Fruit fly (Drosophila melanogaster) whole organism, embryonic: Measurements from ENCODE around the gene Snx27.
A peak's percentile ranks its signal among the peaks of the same experiment; 100 is the strongest.

Experiments
- Antp ChIP-seq: fragments of 200-800 bp; sonication (Bioruptor generic); optimal IDR thresholded peaks from 3 replicates; lab custom pipeline; 2016; ENCODE audit warnings: missing biosample characterization, missing genetic modification characterization
- Atf6 ChIP-seq: fragments of 200-800 bp; sonication (Bioruptor generic); IDR thresholded peaks from 2 replicates; pipeline ENCODE4 v1.3.6; 2022; ENCODE audit warnings: missing biosample characterization, missing genetic modification characterization
- Blimp-1 ChIP-seq: fragments of 200-800 bp; sonication (Bioruptor generic); optimal IDR thresholded peaks from 3 replicates; lab custom pipeline; 2018; ENCODE audit warnings: missing biosample characterization, missing genetic modification characterization, mild to moderate bottlenecking, moderate library complexity, missing genetic modification reagents
- CG10147 ChIP-seq: fragments of 200-800 bp; sonication (Bioruptor generic); optimal IDR thresholded peaks from 2 replicates; lab custom pipeline; 2019; ENCODE audit warnings: missing biosample characterization, mild to moderate bottlenecking, missing genetic modification characterization, moderate library complexity
- CG1024 ChIP-seq: fragments of 200-800 bp; sonication (Bioruptor generic); IDR thresholded peaks from 2 replicates; pipeline ENCODE4 v1.3.6; 2022; ENCODE audit warnings: missing biosample characterization, missing genetic modification characterization
- CG11456 ChIP-seq: fragments of 200-800 bp; sonication (Bioruptor generic); IDR thresholded peaks from 3 replicates; pipeline ENCODE4 v1.3.6; 2022; ENCODE audit warnings: missing biosample characterization, missing genetic modification characterization
- CG11560 ChIP-seq: fragments of 200-800 bp; sonication (Bioruptor generic); IDR thresholded peaks from 3 replicates; pipeline ENCODE4 v1.3.6; 2022; ENCODE audit warnings: missing biosample characterization, missing genetic modification characterization
- CG15011 ChIP-seq: fragments of 200-800 bp; sonication (Bioruptor generic); optimal IDR thresholded peaks from 3 replicates; lab custom pipeline; 2018; ENCODE audit warnings: missing biosample characterization, mild to moderate bottlenecking, missing genetic modification characterization
- CG15073 ChIP-seq: fragments of 200-800 bp; sonication (Bioruptor generic); optimal IDR thresholded peaks from 2 replicates; lab custom pipeline; 2016; ENCODE audit warnings: missing biosample characterization, missing genetic modification characterization
- CG15514 ChIP-seq: fragments of 200-800 bp; sonication (Bioruptor generic); optimal IDR thresholded peaks from 3 replicates; lab custom pipeline; 2017; ENCODE audit warnings: missing biosample characterization, missing genetic modification characterization, mild to moderate bottlenecking, moderate library complexity, missing genetic modification reagents
- CG1792 ChIP-seq: fragments of 200-800 bp; sonication (Bioruptor generic); optimal IDR thresholded peaks from 2 replicates; lab custom pipeline; 2016; ENCODE audit warnings: missing biosample characterization, missing genetic modification characterization
- CG2875 ChIP-seq: fragments of 200-800 bp; sonication (Bioruptor generic); optimal IDR thresholded peaks from 2 replicates; lab custom pipeline; 2017; ENCODE audit warnings: missing biosample characterization, mild to moderate bottlenecking, missing genetic modification characterization, missing genetic modification reagents
- CG31365 ChIP-seq: fragments of 200-800 bp; sonication (Bioruptor generic); optimal IDR thresholded peaks from 2 replicates; lab custom pipeline; 2018; ENCODE audit warnings: missing biosample characterization, mild to moderate bottlenecking, missing genetic modification characterization
- CG34224 ChIP-seq: fragments of 200-800 bp; sonication (Bioruptor generic); IDR thresholded peaks from 3 replicates; pipeline ENCODE4 v1.3.6; 2022; ENCODE audit warnings: missing biosample characterization, missing genetic modification characterization; ENCODE audit not compliant: partially characterized antibody
- CG6791 ChIP-seq: fragments of 200-800 bp; sonication (Bioruptor generic); IDR thresholded peaks from 3 replicates; pipeline ENCODE4 v1.3.6; 2022; ENCODE audit warnings: missing biosample characterization, missing genetic modification characterization; ENCODE audit not compliant: partially characterized antibody
- CG7372 ChIP-seq: fragments of 200-800 bp; sonication (Bioruptor generic); IDR thresholded peaks from 2 replicates; pipeline ENCODE4 v1.3.6; 2022; ENCODE audit warnings: missing biosample characterization, missing genetic modification characterization
- CG7556 ChIP-seq: fragments of 200-800 bp; sonication (Bioruptor generic); optimal IDR thresholded peaks from 2 replicates; lab custom pipeline; 2017; ENCODE audit warnings: missing biosample characterization, mild to moderate bottlenecking, missing genetic modification characterization
- CG8944 ChIP-seq: fragments of 200-800 bp; sonication (Bioruptor generic); optimal IDR thresholded peaks from 3 replicates; lab custom pipeline; 2016; ENCODE audit warnings: missing biosample characterization, missing genetic modification characterization
- CG9437 ChIP-seq: fragments of 200-800 bp; sonication (Bioruptor generic); optimal IDR thresholded peaks from 2 replicates; lab custom pipeline; 2018; ENCODE audit warnings: missing biosample characterization, mild to moderate bottlenecking, missing genetic modification characterization
- CG9727 ChIP-seq: fragments of 200-800 bp; sonication (Bioruptor generic); optimal IDR thresholded peaks from 3 replicates; lab custom pipeline; 2017; ENCODE audit warnings: missing biosample characterization, mild to moderate bottlenecking, missing genetic modification characterization
- D19B ChIP-seq: fragments of 200-800 bp; sonication (Bioruptor generic); optimal IDR thresholded peaks from 2 replicates; lab custom pipeline; 2017; ENCODE audit warnings: missing biosample characterization, mild to moderate bottlenecking, missing genetic modification characterization
- Dek ChIP-seq: fragments of 200-800 bp; sonication (Bioruptor generic); optimal IDR thresholded peaks from 3 replicates; lab custom pipeline; 2019; ENCODE audit warnings: missing biosample characterization, mild to moderate bottlenecking, missing genetic modification characterization, moderate library complexity
- Fer3 ChIP-seq: fragments of 200-800 bp; sonication (Bioruptor generic); optimal IDR thresholded peaks from 2 replicates; lab custom pipeline; 2018; ENCODE audit warnings: missing biosample characterization, mild to moderate bottlenecking, missing genetic modification characterization, moderate library complexity
- Gug ChIP-seq: fragments of 200-800 bp; sonication (Bioruptor generic); IDR thresholded peaks from 4 replicates; pipeline ENCODE4 v1.3.6; 2022; ENCODE audit warnings: missing biosample characterization, missing genetic modification characterization
- Hr3 ChIP-seq: fragments of 200-800 bp; sonication (Bioruptor generic); optimal IDR thresholded peaks from 3 replicates; lab custom pipeline; 2016; ENCODE audit warnings: missing biosample characterization, missing genetic modification characterization
- Hsf ChIP-seq: fragments of 200-800 bp; sonication (Bioruptor generic); optimal IDR thresholded peaks from 3 replicates; lab custom pipeline; 2016; ENCODE audit warnings: missing biosample characterization, missing genetic modification characterization
- Lpt ChIP-seq: fragments of >200 bp; optimal IDR thresholded peaks from 2 replicates; lab custom pipeline; 2018; ENCODE audit warnings: missing biosample characterization, missing genetic modification characterization
- Nf-YB ChIP-seq: fragments of 200-800 bp; sonication (Bioruptor generic); optimal IDR thresholded peaks from 3 replicates; lab custom pipeline; 2019; ENCODE audit warnings: missing biosample characterization, mild to moderate bottlenecking, missing genetic modification characterization, moderate library complexity
- Nf-YC ChIP-seq: fragments of 200-800 bp; optimal IDR thresholded peaks from 3 replicates; lab custom pipeline; 2019; ENCODE audit warnings: missing biosample characterization, mild to moderate bottlenecking, missing genetic modification characterization, moderate library complexity
- Rx ChIP-seq: fragments of 200-800 bp; sonication (Bioruptor generic); IDR thresholded peaks from 2 replicates; pipeline ENCODE4 v1.3.6; 2022; ENCODE audit warnings: missing biosample characterization, missing genetic modification characterization
- Sox100B ChIP-seq: fragments of 200-800 bp; sonication (Bioruptor generic); optimal IDR thresholded peaks from 3 replicates; lab custom pipeline; 2018; ENCODE audit warnings: missing biosample characterization, mild to moderate bottlenecking, missing genetic modification characterization
- Sox102F ChIP-seq: fragments of 200-800 bp; sonication (Bioruptor generic); optimal IDR thresholded peaks from 2 replicates; lab custom pipeline; 2018; ENCODE audit warnings: missing biosample characterization, mild to moderate bottlenecking, missing genetic modification characterization, moderate library complexity
- btn ChIP-seq: fragments of 200-800 bp; sonication (Bioruptor generic); optimal IDR thresholded peaks from 2 replicates; lab custom pipeline; 2016; ENCODE audit warnings: missing biosample characterization, missing genetic modification characterization
- cwo ChIP-seq: fragments of 200-800 bp; sonication (Bioruptor generic); optimal IDR thresholded peaks from 3 replicates; lab custom pipeline; 2017; ENCODE audit warnings: missing biosample characterization, missing genetic modification characterization, mild to moderate bottlenecking, moderate library complexity, missing genetic modification reagents
- dm ChIP-seq: fragments of 200-800 bp; sonication (Bioruptor generic); optimal IDR thresholded peaks from 3 replicates; lab custom pipeline; 2016; ENCODE audit warnings: missing biosample characterization, missing genetic modification characterization
- dmrt99B ChIP-seq: fragments of 200-800 bp; sonication (Bioruptor generic); optimal IDR thresholded peaks from 2 replicates; lab custom pipeline; 2018; ENCODE audit warnings: missing biosample characterization, mild to moderate bottlenecking, missing genetic modification characterization, moderate library complexity
- esg ChIP-seq: fragments of 200-800 bp; sonication (Bioruptor generic); conservative IDR thresholded peaks from 2 replicates; pipeline ENCODE4 v1.3.6; 2022; ENCODE audit warnings: missing biosample characterization, missing genetic modification characterization
- fd3F ChIP-seq: fragments of 200-800 bp; sonication (Bioruptor generic); optimal IDR thresholded peaks from 2 replicates; lab custom pipeline; 2018; ENCODE audit warnings: missing biosample characterization, mild to moderate bottlenecking, missing genetic modification characterization, moderate library complexity
- her ChIP-seq: fragments of 200-800 bp; sonication (Bioruptor generic); optimal IDR thresholded peaks from 2 replicates; lab custom pipeline; 2016; ENCODE audit warnings: missing biosample characterization, missing genetic modification characterization
- inv ChIP-seq: fragments of 200-800 bp; sonication (Bioruptor generic); IDR thresholded peaks from 2 replicates; pipeline ENCODE4 v1.3.6; 2022; ENCODE audit warnings: missing biosample characterization, missing genetic modification characterization; ENCODE audit not compliant: partially characterized antibody
- lab ChIP-seq: fragments of 200-800 bp; sonication (Bioruptor generic); optimal IDR thresholded peaks from 3 replicates; lab custom pipeline; 2017; ENCODE audit warnings: missing biosample characterization, missing genetic modification characterization, mild to moderate bottlenecking, moderate library complexity, missing genetic modification reagents
- peb ChIP-seq: fragments of 200-800 bp; sonication (Bioruptor generic); IDR thresholded peaks from 2 replicates; pipeline ENCODE4 v1.3.6; 2022; ENCODE audit warnings: missing biosample characterization, missing genetic modification characterization
- psq ChIP-seq: fragments of 200-800 bp; sonication (Bioruptor generic); optimal IDR thresholded peaks from 2 replicates; lab custom pipeline; 2017; ENCODE audit warnings: missing biosample characterization, missing genetic modification characterization
- stc ChIP-seq: fragments of 200-800 bp; sonication (Bioruptor generic); IDR thresholded peaks from 2 replicates; pipeline ENCODE4 v1.3.6; 2022; ENCODE audit warnings: missing biosample characterization, missing genetic modification characterization
- unc-4 ChIP-seq: fragments of 200-800 bp; sonication (Bioruptor generic); IDR thresholded peaks from 2 replicates; pipeline ENCODE4 v1.3.6; 2022; ENCODE audit warnings: missing biosample characterization, missing genetic modification characterization; ENCODE audit not compliant: partially characterized antibody
- z ChIP-seq: fragments of 200-800 bp; sonication (Bioruptor generic); IDR thresholded peaks from 3 replicates; pipeline ENCODE4 v1.3.6; 2022; ENCODE audit warnings: missing biosample characterization, missing genetic modification characterization

Gene Snx27

DNA sequence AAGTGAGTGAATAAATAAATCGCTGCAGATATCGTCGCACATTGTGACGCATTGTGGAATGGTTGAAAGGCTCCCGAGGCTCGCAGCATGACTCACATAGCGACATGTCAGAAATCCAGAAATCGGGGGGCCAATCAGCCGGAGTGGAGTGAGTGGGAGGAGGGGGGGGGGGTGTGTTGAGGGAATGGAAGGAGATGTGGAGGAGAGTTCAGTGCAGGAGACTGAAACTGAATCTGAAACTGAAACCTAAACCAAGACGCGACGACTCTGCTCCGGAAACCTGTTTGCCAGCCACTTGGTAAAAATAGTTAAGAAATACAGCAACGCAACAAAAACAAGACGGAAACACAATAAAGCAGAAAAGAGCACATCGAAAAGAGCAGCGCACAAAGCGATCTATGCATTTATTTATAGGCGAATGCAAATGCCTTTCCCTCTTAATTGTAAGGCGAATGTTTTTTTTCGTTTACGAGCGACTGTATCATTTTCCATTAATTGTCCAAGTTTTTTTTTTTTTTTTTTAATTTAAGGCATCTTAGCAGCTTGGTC, 13.6 kb downstream of the Snx27 start (continued):
- TF ChIP-seq CG9437 (GFP tag; lab: Kevin White, UChicago) (no peak), CG15514 (GFP tag; lab: Kevin White, UChicago) (no peak), CG1024 (GFP tag; lab: Robert Waterston, UW) (no peak), CG10147 (GFP tag; lab: Kevin White, UChicago) (no peak), CG7556 (GFP tag; lab: Kevin White, UChicago) (no peak), CG8944 (GFP tag; lab: Kevin White, UChicago) (no peak), CG1792 (GFP tag; lab: Kevin White, UChicago) (no peak), esg (GFP tag; lab: Robert Waterston, UW) (no peak), Nf-YC (no peak), Blimp-1 (GFP tag; lab: Kevin White, UChicago) (peak; percentile 2)

DNA sequence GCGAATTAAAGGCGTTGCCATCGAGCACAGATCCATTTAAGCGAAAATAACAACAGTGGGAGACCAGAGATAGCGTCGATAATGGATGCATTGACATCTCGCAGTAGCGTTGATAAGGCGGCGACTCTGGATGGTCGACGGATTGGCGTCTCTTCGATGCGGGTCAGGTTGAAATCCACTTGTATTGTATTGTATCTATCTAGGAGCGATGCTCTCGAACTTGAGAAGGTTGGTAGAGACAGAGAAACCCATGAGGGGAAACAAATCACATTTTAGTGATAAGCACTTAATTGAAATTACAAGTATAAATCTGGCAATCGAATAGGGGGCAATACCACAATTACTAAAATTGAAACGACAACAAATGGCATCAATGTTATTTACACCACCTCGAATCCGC, 14.3 kb downstream of the Snx27 start:
- no peak for TF ChIP-seq dmrt99B (tag; lab: Kevin White, UChicago)

DNA sequence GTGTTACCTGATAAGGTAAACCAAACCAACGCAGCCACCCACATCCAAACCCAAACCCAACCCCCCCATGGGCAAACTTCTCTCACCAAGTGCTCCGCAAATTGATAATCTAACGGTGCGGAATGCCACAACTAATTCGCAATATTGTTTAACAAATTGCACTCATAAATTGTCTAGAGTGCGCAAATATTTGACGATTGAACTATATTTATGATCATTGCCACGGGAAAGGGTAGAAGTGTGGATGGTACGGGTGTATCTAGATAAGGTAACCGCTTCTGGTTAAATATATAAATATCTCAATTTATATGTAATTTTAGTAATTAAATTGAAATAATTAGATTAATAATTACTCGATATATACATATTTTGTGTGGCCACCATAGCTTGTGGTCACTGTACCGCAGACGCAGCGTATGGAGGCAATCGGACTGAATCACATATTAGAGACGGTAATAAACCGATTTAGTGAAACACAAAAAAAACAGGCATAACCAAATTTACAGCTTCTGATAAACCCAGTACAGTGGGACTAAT, 19.3 kb downstream of the Snx27 start:
- TF ChIP-seq dm (GFP tag; lab: Kevin White, UChicago) (no peak), Hr3 (peak; percentile 9), Hsf (GFP tag; lab: Kevin White, UChicago) (no peak), fd3F (GFP tag; lab: Kevin White, UChicago) (peak; percentile 81), stc (GFP tag; lab: Robert Waterston, UW) (0 out of 2 replicates have a peak, but pooled peaks have one; percentile 43), Nf-YB (GFP tag; lab: Kevin White, UChicago) (peak; percentile 20), Rx (GFP tag; lab: Robert Waterston, UW) (peak; percentile 21; the same call in 1 of the 2 replicates), CG31365 (tag; lab: Kevin White, UChicago) (no peak), z (GFP tag; lab: Robert Waterston, UW) (no peak), CG6791 (GFP tag; lab: Robert Waterston, UW) (no peak), her (no peak), unc-4 (GFP tag; lab: Robert Waterston, UW) (no peak), Dek (peak; percentile 68), Atf6 (GFP tag; lab: Robert Waterston, UW) (peak; percentile 86), CG7372 (GFP tag; lab: Robert Waterston, UW) (peak; percentile 74), CG2875 (no peak), Sox100B (no peak), Sox102F (peak; percentile 58), CG11560 (peak; percentile 39; the same call in 1 of the 3 replicates), peb (GFP tag; lab: Robert Waterston, UW) (no peak), lab (GFP tag; lab: Kevin White, UChicago) (peak; percentile 87), CG9727 (GFP tag; lab: Kevin White, UChicago) (peak; percentile 59), Fer3 (peak; percentile 82), btn (GFP tag; lab: Kevin White, UChicago) (no peak), CG15073 (GFP tag; lab: Kevin White, UChicago) (no peak), inv (GFP tag; lab: Robert Waterston, UW) (no peak), Lpt (GFP tag; lab: Kevin White, UChicago) (no peak), CG9437 (GFP tag; lab: Kevin White, UChicago) (peak; percentile 42), D19B (GFP tag; lab: Kevin White, UChicago) (peak; percentile 50), CG34224 (GFP tag; lab: Robert Waterston, UW) (no peak), psq (GFP tag; lab: Kevin White, UChicago) (no peak), CG15011 (GFP tag; lab: Kevin White, UChicago) (peak; percentile 30), Gug (GFP tag; lab: Robert Waterston, UW) (peak; percentile 66; the same call in 2 of the 4 replicates), CG11456 (GFP tag; lab: Robert Waterston, UW) (peak; percentile 79), Antp (no peak), cwo (GFP tag; lab: Kevin White, UChicago) (peak; percentile 70)
